Worm (Caenorhabditis elegans): ENCODE data around the gene C34C6.9.

C34C6.9 gene

DNA sequence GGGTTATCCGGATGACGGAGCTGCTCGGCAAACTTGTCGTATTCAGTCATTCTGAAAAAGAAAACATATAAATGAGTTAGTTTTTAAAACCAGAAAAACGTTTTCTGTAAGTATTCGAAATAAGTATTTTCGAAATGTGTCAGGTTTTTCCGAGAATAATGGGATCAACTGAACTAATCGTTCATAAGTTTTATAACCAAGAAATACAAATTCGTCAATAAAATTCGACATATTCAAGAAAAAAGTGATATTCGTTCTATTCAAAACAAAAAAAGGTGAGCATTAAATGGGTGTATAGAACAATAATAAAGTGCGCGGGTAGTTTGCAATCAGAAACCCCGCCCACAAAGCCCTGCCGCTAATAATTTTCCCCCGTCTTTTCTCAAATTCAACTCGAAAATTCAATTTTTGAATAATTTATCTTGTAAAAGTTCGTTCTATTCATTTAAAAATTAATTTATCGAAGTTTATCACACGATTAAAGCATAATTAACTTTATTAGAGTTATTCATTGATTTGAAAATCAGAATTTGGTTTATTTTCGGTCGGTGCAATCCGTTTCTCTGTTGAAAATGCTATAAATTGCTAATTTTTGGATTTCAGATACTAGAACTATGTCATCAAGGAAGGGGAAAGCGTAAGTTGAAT lies 30.6 kb downstream of the C34C6.9 start, which contains the start of the genes cyn-11 and T01B7.5:
Gene cyn-11 (minus strand): TSS at position 51 of the 648 bp plus-strand sequence.
Gene T01B7.5 (plus strand): TSS at position 598 of the 648 bp plus-strand sequence.
- TF ChIP-seq lin-15B (tag; optimal IDR thresholded peaks at IDR 0.05) (no peak), pqm-1 (tag; optimal IDR thresholded peaks at IDR 0.05) (no peak), hlh-17 (GFP tag; optimal IDR thresholded peaks at IDR 0.05; ENCODE audit: borderline replicate concordance) (no peak), snu-23 (GFP tag; optimal IDR thresholded peaks at IDR 0.05) (peak; percentile 40), nhr-47 (tag; optimal IDR thresholded peaks at IDR 0.05) (peak; percentile 4), hpl-2 (GFP tag; optimal IDR thresholded peaks at IDR 0.05) (no peak), lsy-2 (tag; optimal IDR thresholded peaks at IDR 0.05) (peak; percentile 27 to 54), ceh-82 (tag; optimal IDR thresholded peaks at IDR 0.05) (peak in 1 of 3 experiments; percentile 18), egl-13 (tag; optimal IDR thresholded peaks at IDR 0.05) (no peak), rnt-1 (tag; optimal IDR thresholded peaks at IDR 0.05) (no peak), lin-14 (GFP tag; optimal IDR thresholded peaks at IDR 0.05) (no peak), blmp-1 (tag; optimal IDR thresholded peaks at IDR 0.05) (peak; percentile 52), nhr-28 (tag; optimal IDR thresholded peaks at IDR 0.05) (no peak), nhr-19 (GFP tag; conservative IDR thresholded peaks at IDR 0.05) (0 out of 2 replicates have a peak, but pooled peaks have one; percentile 20), mep-1 (tag; optimal IDR thresholded peaks at IDR 0.05) (peak; percentile 47), ama-1 (optimal IDR thresholded peaks at IDR 0.05) (no peak), xbp-1 (tag; optimal IDR thresholded peaks at IDR 0.05) (peak; percentile 12), fkh-4 (tag; optimal IDR thresholded peaks at IDR 0.05; ENCODE audit: borderline replicate concordance) (no peak), snpc-4 (tag; optimal IDR thresholded peaks at IDR 0.05) (no peak), fkh-10 (GFP tag; optimal IDR thresholded peaks at IDR 0.05) (no peak), swsn-7 (tag; optimal IDR thresholded peaks at IDR 0.05) (peak; percentile 12), zag-1 (tag; optimal IDR thresholded peaks at IDR 0.05) (no peak), alr-1 (tag; optimal IDR thresholded peaks at IDR 0.05; ENCODE audit: borderline replicate concordance) (no peak), lin-35 (GFP tag; optimal IDR thresholded peaks at IDR 0.05) (peak; percentile 9 to 40), dpl-1 (GFP tag; optimal IDR thresholded peaks at IDR 0.05) (peak; percentile 2 to 54 (median 7)), ceh-90 (tag; optimal IDR thresholded peaks at IDR 0.05) (no peak), C16A3.4 (tag; optimal IDR thresholded peaks at IDR 0.05) (peak; percentile 31), efl-1 (optimal IDR thresholded peaks at IDR 0.05) (peak; percentile 32 to 36), efl-1 (GFP tag; optimal IDR thresholded peaks at IDR 0.05 in 1 of 2) (peak; percentile 25 to 86), irx-1 (tag; optimal IDR thresholded peaks at IDR 0.05) (no peak), jun-1 (tag; optimal IDR thresholded peaks at IDR 0.05) (no peak), nhr-84 (tag; optimal IDR thresholded peaks at IDR 0.05) (no peak), nhr-71 (tag; optimal IDR thresholded peaks at IDR 0.05) (peak; percentile 23), nhr-20 (tag; optimal IDR thresholded peaks at IDR 0.05) (peak; percentile 33)

DNA sequence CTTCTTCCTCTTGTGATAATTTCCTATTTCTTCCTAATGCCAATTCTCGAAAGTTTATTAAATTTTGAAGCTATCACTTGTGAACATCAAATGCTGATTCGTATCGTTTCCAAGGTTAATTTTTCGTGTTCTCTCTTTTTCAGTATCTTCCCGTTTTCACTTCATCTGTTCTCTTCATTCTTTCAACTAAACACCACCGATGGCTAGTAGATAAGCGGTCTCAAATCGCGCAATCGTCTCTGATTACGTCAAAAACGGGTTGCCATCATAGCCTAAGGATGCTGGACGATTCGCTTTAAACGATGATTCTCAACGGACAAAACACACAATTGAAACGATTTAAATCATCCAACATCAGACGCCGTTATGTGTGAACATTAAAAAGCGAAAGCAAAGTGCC lies 31.9 kb downstream of the C34C6.9 start:
- TF ChIP-seq elt-3 (tag; optimal IDR thresholded peaks at IDR 0.05), result peak in 1 of 6 experiments; percentile 19
- TF ChIP-seq ztf-4 (tag; optimal IDR thresholded peaks at IDR 0.05), result peak; percentile 20
- TF ChIP-seq alr-1 (tag; optimal IDR thresholded peaks at IDR 0.05; ENCODE audit: borderline replicate concordance), result no peak
- no peak for TF ChIP-seq nhr-20 (tag; optimal IDR thresholded peaks at IDR 0.05)
- TF ChIP-seq snpc-4 (tag; optimal IDR thresholded peaks at IDR 0.05), result no peak
- TF ChIP-seq lin-14 (GFP tag; optimal IDR thresholded peaks at IDR 0.05), result peak; percentile 53
- TF ChIP-seq ces-1 (GFP tag; optimal IDR thresholded peaks at IDR 0.05), result no peak
- TF ChIP-seq isw-1 (GFP tag; IDR thresholded peaks at IDR 0.05), result no peak
- no peak for TF ChIP-seq pqm-1 (tag; optimal IDR thresholded peaks at IDR 0.05)
- peak; percentile 82 for TF ChIP-seq blmp-1 (tag; optimal IDR thresholded peaks at IDR 0.05)
- TF ChIP-seq nhr-84 (tag; optimal IDR thresholded peaks at IDR 0.05), result no peak
- TF ChIP-seq mab-9 (GFP tag; IDR thresholded peaks at IDR 0.05), result no peak
